Worm (Caenorhabditis elegans) whole organism, late embryonic: ENCODE data around the gene sre-29.

Experiments
- K02D7.2 ChIP-seq: sonication (generic microtip); optimal IDR thresholded peaks from 2 replicates; lab custom pipeline; 2017; ENCODE audit warnings: mild to moderate bottlenecking, missing genetic modification characterization, missing compliant biosample characterization
- ama-1 ChIP-seq: fragments of 150-350 bp; optimal IDR thresholded peaks from 2 replicates; lab custom pipeline; 2014
- ceh-24 ChIP-seq: sonication (generic microtip); optimal IDR thresholded peaks from 2 replicates; lab custom pipeline; 2016; ENCODE audit warnings: mild to moderate bottlenecking, missing genetic modification characterization, missing compliant biosample characterization
- ceh-34 ChIP-seq: sonication (generic microtip); optimal IDR thresholded peaks from 2 replicates; lab custom pipeline; 2016; ENCODE audit warnings: mild to moderate bottlenecking, missing genetic modification characterization, missing compliant biosample characterization
- fkh-10 ChIP-seq: fragments of 150-350 bp; optimal IDR thresholded peaks from 2 replicates; lab custom pipeline; 2014; ENCODE audit warnings: missing biosample characterization, missing genetic modification reagents, missing genetic modification characterization
- fkh-6 ChIP-seq: sonication (generic microtip); optimal IDR thresholded peaks from 2 replicates; lab custom pipeline; 2016; ENCODE audit warnings: missing genetic modification characterization, missing compliant biosample characterization
- nhr-11 ChIP-seq: fragments of 150-350 bp; optimal IDR thresholded peaks from 2 replicates; lab custom pipeline; 2014; ENCODE audit warnings: missing biosample characterization, missing genetic modification characterization
- pat-9 ChIP-seq: fragments of 200-800 bp; sonication (Bioruptor generic); optimal IDR thresholded peaks from 2 replicates; lab custom pipeline; 2018; ENCODE audit warnings: mild to moderate bottlenecking, missing genetic modification characterization, moderate library complexity, missing compliant biosample characterization
- pha-4 ChIP-seq: fragments of 150-350 bp; optimal IDR thresholded peaks from 2 replicates; lab custom pipeline; 2018; ENCODE audit warnings: missing biosample characterization, missing genetic modification reagents, missing genetic modification characterization
- pqm-1 ChIP-seq: sonication (generic microtip); optimal IDR thresholded peaks from 2 replicates; lab custom pipeline; 2016; ENCODE audit warnings: missing genetic modification characterization, missing compliant biosample characterization
- pros-1 ChIP-seq: fragments of 150-350 bp; optimal IDR thresholded peaks from 2 replicates; lab custom pipeline; 2014; ENCODE audit warnings: missing biosample characterization, missing genetic modification reagents, missing genetic modification characterization
- sdc-2 ChIP-seq: sonication (generic microtip); optimal IDR thresholded peaks from 2 replicates; lab custom pipeline; 2016; ENCODE audit warnings: missing genotype, missing genetic modification characterization, missing compliant biosample characterization
- tbx-7 ChIP-seq: sonication (generic microtip); optimal IDR thresholded peaks from 2 replicates; lab custom pipeline; 2016; ENCODE audit warnings: missing genotype, missing genetic modification characterization, missing compliant biosample characterization
- zip-5 ChIP-seq: sonication (generic microtip); optimal IDR thresholded peaks from 2 replicates; lab custom pipeline; 2016; ENCODE audit warnings: missing genetic modification characterization, missing compliant biosample characterization

- TF ChIP-seq ama-1 (no peak), K02D7.2 (tag; lab: Kevin White, UChicago) (no peak), ceh-34 (tag; lab: Kevin White, UChicago) (no peak), fkh-6 (tag; lab: Kevin White, UChicago) (no peak), pqm-1 (tag; lab: Kevin White, UChicago) (no peak), pat-9 (tag; lab: Kevin White, UChicago) (no peak), tbx-7 (tag; lab: Kevin White, UChicago) (no peak), nhr-11 (tag; lab: Kevin White, UChicago) (no peak), fkh-10 (no peak), pros-1 (no peak), ceh-24 (no peak), pha-4 (tag; lab: Kevin White, UChicago) (no peak), sdc-2 (no peak), zip-5 (no peak)
Measured at ce11 chrII:12397656-12398055, 4.0 kb downstream of the sre-29 start, which contains the start of gene F57G9.7.
